Comparison of ENCODE assay signal across 2 worm cellular contexts in genomic region chrV:6926633-6927032, ce11.
TF ChIP-seq lines count a peak whose summit lies in the region.

No protein-coding gene starts in this region.

TF ChIP-seq in whole organism, L1 larva, 84 proteins besides CTCF, POLR2A, EP300 and RAD21:
- TF ChIP-seq efl-1 (optimal IDR thresholded peaks at IDR 0.05; lab: Kevin White, UChicago): no peak
- no peak for TF ChIP-seq efl-1 (GFP tag; optimal IDR thresholded peaks at IDR 0.05 in 1 of 2; lab: Kevin White, UChicago)
- peak; percentile 16 for TF ChIP-seq fkh-8 (tag; optimal IDR thresholded peaks at IDR 0.05; lab: Kevin White, UChicago)
- TF ChIP-seq ztf-4 (tag; optimal IDR thresholded peaks at IDR 0.05; lab: Kevin White, UChicago): no peak
- no peak for TF ChIP-seq grh-1 (GFP tag; IDR thresholded peaks at IDR 0.05; lab: Robert Waterston, UW)
- TF ChIP-seq sup-37 (GFP tag; optimal IDR thresholded peaks at IDR 0.05; lab: Kevin White, UChicago): no peak
- peak; percentile 32 for TF ChIP-seq lin-14 (GFP tag; optimal IDR thresholded peaks at IDR 0.05; lab: Kevin White, UChicago)
- no peak for TF ChIP-seq zag-1 (tag; optimal IDR thresholded peaks at IDR 0.05; lab: Kevin White, UChicago)
- TF ChIP-seq swsn-7 (tag; optimal IDR thresholded peaks at IDR 0.05; lab: Kevin White, UChicago): no peak
- TF ChIP-seq fkh-10 (GFP tag; optimal IDR thresholded peaks at IDR 0.05; lab: Kevin White, UChicago): no peak

TF ChIP-seq in whole organism, L4 larva, 104 proteins besides CTCF, POLR2A, EP300 and RAD21:
- TF ChIP-seq aha-1 (tag; lab: Kevin White, UChicago) (peak; percentile 53), unc-62 (GFP tag; optimal IDR thresholded peaks at IDR 0.05 in 1 of 2; lab: Kevin White, UChicago) (peak in 1 of 2 experiments; percentile 79), unc-62 (tag; optimal IDR thresholded peaks at IDR 0.05; lab: Kevin White, UChicago) (no peak), unc-39 (tag; optimal IDR thresholded peaks at IDR 0.05; lab: Kevin White, UChicago) (no peak)
TF ChIP-seq in whole organism, L4 larva: peak in this region for 2.

Comparison
In these comparisons a context has a peak if more than half of its experiments do, and no peak if none do; other contexts are left out.
1. Of the 29 proteins assayed by ChIP-seq in both whole organism, L4 larva and whole organism, L1 larva: peak only in whole organism, L4 larva: aha-1; only in whole organism, L1 larva: none; in both: none; in neither: 27; mixed calls (peak in some experiments, not most) for 1.